Fruit fly (Drosophila melanogaster) whole organism, embryonic: ENCODE measurements around the gene Cdc50.

ENCODE experiments used
- Antp ChIP-seq: fragments of 200-800 bp; sonication (Bioruptor generic); optimal IDR thresholded peaks from 3 replicates; lab custom pipeline; 2016; ENCODE audit warnings: missing biosample characterization, missing genetic modification characterization
- CG10543 ChIP-seq: fragments of 200-800 bp; sonication (Bioruptor generic); optimal IDR thresholded peaks from 3 replicates; lab custom pipeline; 2017; ENCODE audit warnings: missing biosample characterization, mild to moderate bottlenecking, missing genetic modification characterization, moderate library complexity
- CG11560 ChIP-seq: fragments of 200-800 bp; sonication (Bioruptor generic); IDR thresholded peaks from 3 replicates; pipeline ENCODE4 v1.3.6; 2022; ENCODE audit warnings: missing biosample characterization, missing genetic modification characterization
- CG12155 ChIP-seq: fragments of 200-800 bp; sonication (Bioruptor generic); optimal IDR thresholded peaks from 3 replicates; lab custom pipeline; 2016; ENCODE audit warnings: missing biosample characterization, missing genetic modification characterization
- CG12769 ChIP-seq: fragments of 200-800 bp; sonication (Bioruptor generic); optimal IDR thresholded peaks from 2 replicates; lab custom pipeline; 2019; ENCODE audit warnings: missing biosample characterization, mild to moderate bottlenecking, missing genetic modification characterization, moderate library complexity
- CG14860 ChIP-seq: fragments of 200-800 bp; sonication (Bioruptor generic); IDR thresholded peaks from 3 replicates; pipeline ENCODE4 v1.3.6; 2022; ENCODE audit warnings: missing biosample characterization, missing genetic modification characterization; ENCODE audit not compliant: partially characterized antibody
- CG2116 ChIP-seq: fragments of 200-800 bp; sonication (Bioruptor generic); optimal IDR thresholded peaks from 3 replicates; lab custom pipeline; 2018; ENCODE audit warnings: missing biosample characterization, mild to moderate bottlenecking, missing genetic modification characterization
- CG30431 ChIP-seq: fragments of 200-800 bp; sonication (Bioruptor generic); optimal IDR thresholded peaks from 2 replicates; lab custom pipeline; 2017; ENCODE audit warnings: missing biosample characterization, missing genetic modification characterization
- CG31365 ChIP-seq: fragments of 200-800 bp; sonication (Bioruptor generic); optimal IDR thresholded peaks from 2 replicates; lab custom pipeline; 2018; ENCODE audit warnings: missing biosample characterization, mild to moderate bottlenecking, missing genetic modification characterization
- CG32767 ChIP-seq: fragments of 200-800 bp; sonication (Bioruptor generic); IDR thresholded peaks from 2 replicates; pipeline ENCODE4 v1.3.6; 2022; ENCODE audit warnings: missing biosample characterization, missing genetic modification characterization
- CG42726 ChIP-seq: fragments of 200-800 bp; sonication (Bioruptor generic); IDR thresholded peaks from 2 replicates; pipeline ENCODE4 v1.3.6; 2022; ENCODE audit warnings: missing biosample characterization, missing genetic modification characterization; ENCODE audit not compliant: partially characterized antibody
- CG4707 ChIP-seq: fragments of 200-800 bp; sonication (Bioruptor generic); optimal IDR thresholded peaks from 2 replicates; lab custom pipeline; 2018; ENCODE audit warnings: missing biosample characterization, mild to moderate bottlenecking, missing genetic modification characterization, moderate library complexity
- CG6854 ChIP-seq: fragments of 200-800 bp; sonication (Bioruptor generic); optimal IDR thresholded peaks from 3 replicates; lab custom pipeline; 2017; ENCODE audit warnings: missing biosample characterization, mild to moderate bottlenecking, missing genetic modification characterization
- CG7271 ChIP-seq: fragments of 200-800 bp; sonication (Bioruptor generic); optimal IDR thresholded peaks from 2 replicates; lab custom pipeline; 2018; ENCODE audit warnings: missing biosample characterization, mild to moderate bottlenecking, missing genetic modification characterization, moderate library complexity
- CG8290 ChIP-seq, 3 experiments: fragments of 200-800 bp; sonication (Bioruptor generic); optimal IDR thresholded peaks; 2 replicates each; lab custom pipeline; 2016 to 2019; ENCODE audit warnings: missing biosample characterization in 3 of 3, missing genetic modification characterization in 3 of 3, mild to moderate bottlenecking in 2 of 3, moderate library complexity in 1 of 3
- CG8924 ChIP-seq: fragments of 200-800 bp; optimal IDR thresholded peaks from 3 replicates; lab custom pipeline; 2019; ENCODE audit warnings: missing biosample characterization, mild to moderate bottlenecking, missing genetic modification characterization, moderate library complexity
- CrebB ChIP-seq: fragments of 200-800 bp; sonication (Bioruptor generic); optimal IDR thresholded peaks from 3 replicates; lab custom pipeline; 2018; ENCODE audit warnings: missing biosample characterization, mild to moderate bottlenecking, missing genetic modification characterization
- D19A ChIP-seq: fragments of 200-800 bp; optimal IDR thresholded peaks from 3 replicates; lab custom pipeline; 2019; ENCODE audit warnings: missing biosample characterization, mild to moderate bottlenecking, missing genetic modification characterization, moderate library complexity
- D19B ChIP-seq: fragments of 200-800 bp; sonication (Bioruptor generic); optimal IDR thresholded peaks from 2 replicates; lab custom pipeline; 2017; ENCODE audit warnings: missing biosample characterization, mild to moderate bottlenecking, missing genetic modification characterization
- Dip2 ChIP-seq: fragments of 200-800 bp; sonication (Bioruptor generic); IDR thresholded peaks from 2 replicates; pipeline ENCODE4 v1.3.6; 2022; ENCODE audit warnings: missing biosample characterization, missing genetic modification characterization
- Dll ChIP-seq: fragments of 200-800 bp; sonication (Bioruptor generic); IDR thresholded peaks from 4 replicates; pipeline ENCODE4 v1.3.6; 2022; ENCODE audit warnings: missing biosample characterization, missing genetic modification characterization; ENCODE audit not compliant: partially characterized antibody
- Doc3 ChIP-seq: fragments of 200-800 bp; sonication (Bioruptor generic); IDR thresholded peaks from 3 replicates; pipeline ENCODE4 v1.3.6; 2022; ENCODE audit warnings: missing biosample characterization, missing genetic modification characterization; ENCODE audit not compliant: partially characterized antibody
- Fer1 ChIP-seq: fragments of 200-800 bp; sonication (Bioruptor generic); optimal IDR thresholded peaks from 2 replicates; lab custom pipeline; 2017; ENCODE audit warnings: missing biosample characterization, mild to moderate bottlenecking, missing genetic modification characterization
- HLH4C ChIP-seq: fragments of 200-800 bp; sonication (Bioruptor generic); IDR thresholded peaks from 3 replicates; pipeline ENCODE4 v1.3.6; 2022; ENCODE audit warnings: missing biosample characterization, missing genetic modification characterization; ENCODE audit not compliant: partially characterized antibody
- MESR4 ChIP-seq: fragments of 200-800 bp; sonication (Bioruptor generic); optimal IDR thresholded peaks from 2 replicates; lab custom pipeline; 2018; ENCODE audit warnings: missing biosample characterization, mild to moderate bottlenecking, missing genetic modification characterization, moderate library complexity
- MTF-1 ChIP-seq: fragments of 200-800 bp; sonication (Bioruptor generic); optimal IDR thresholded peaks from 2 replicates; lab custom pipeline; 2018; ENCODE audit warnings: missing biosample characterization, mild to moderate bottlenecking, missing genetic modification characterization, borderline replicate concordance
- Med ChIP-seq: fragments of 200-800 bp; sonication (Bioruptor generic); peaks from one replicate; lab custom pipeline; 2016; ENCODE audit warnings: missing biosample characterization, missing genetic modification characterization, mild to moderate bottlenecking, inconsistent platforms, moderate library complexity
- Opbp ChIP-seq: fragments of 200-800 bp; sonication (Bioruptor generic); IDR thresholded peaks from 3 replicates; pipeline ENCODE4 v1.3.6; 2022; ENCODE audit warnings: missing biosample characterization, missing genetic modification characterization; ENCODE audit not compliant: partially characterized antibody
- amos ChIP-seq: fragments of 200-800 bp; sonication (Bioruptor generic); IDR thresholded peaks from 2 replicates; pipeline ENCODE4 v1.3.6; 2022; ENCODE audit warnings: missing biosample characterization, missing genetic modification characterization; ENCODE audit not compliant: partially characterized antibody
- ash1 ChIP-seq: fragments of 200-800 bp; sonication (Bioruptor generic); optimal IDR thresholded peaks from 2 replicates; lab custom pipeline; 2018; ENCODE audit warnings: missing biosample characterization, mild to moderate bottlenecking, missing genetic modification characterization
- bbx ChIP-seq: fragments of 200-800 bp; sonication (Bioruptor generic); IDR thresholded peaks from 2 replicates; pipeline ENCODE4 v1.3.6; 2022; ENCODE audit warnings: missing biosample characterization, missing genetic modification characterization; ENCODE audit not compliant: partially characterized antibody
- dan ChIP-seq: fragments of 200-800 bp; sonication (Bioruptor generic); IDR thresholded peaks from 2 replicates; pipeline ENCODE4 v1.3.6; 2022; ENCODE audit warnings: missing biosample characterization, missing genetic modification characterization
- dm ChIP-seq: fragments of 200-800 bp; sonication (Bioruptor generic); optimal IDR thresholded peaks from 3 replicates; lab custom pipeline; 2016; ENCODE audit warnings: missing biosample characterization, missing genetic modification characterization
- hb ChIP-seq: fragments of 200-800 bp; sonication (Bioruptor generic); IDR thresholded peaks from 3 replicates; pipeline ENCODE4 v1.3.6; 2022; ENCODE audit warnings: missing biosample characterization, missing genetic modification characterization; ENCODE audit not compliant: partially characterized antibody
- hkb ChIP-seq, 2 experiments: fragments of 200-800 bp in 1 of 2; fragments of >200 bp in 1 of 2; sonication (Bioruptor generic) in 1 of 2; IDR thresholded peaks in 1 of 2; optimal IDR thresholded peaks in 1 of 2; 2 replicates each; pipeline versions ENCODE4 v1.3.6 to Lab custom; 2017 to 2022; ENCODE audit warnings: missing biosample characterization in 1 of 2, missing genetic modification characterization in 1 of 2
- lab ChIP-seq: fragments of 200-800 bp; sonication (Bioruptor generic); optimal IDR thresholded peaks from 3 replicates; lab custom pipeline; 2017; ENCODE audit warnings: missing biosample characterization, missing genetic modification characterization, mild to moderate bottlenecking, moderate library complexity, missing genetic modification reagents
- lbe ChIP-seq: fragments of 200-800 bp; sonication (Bioruptor generic); optimal IDR thresholded peaks from 2 replicates; lab custom pipeline; 2016; ENCODE audit warnings: missing biosample characterization, mild to moderate bottlenecking, missing genetic modification characterization
- mirr ChIP-seq: fragments of 200-800 bp; sonication (Bioruptor generic); optimal IDR thresholded peaks from 3 replicates; lab custom pipeline; 2018; ENCODE audit warnings: missing biosample characterization, mild to moderate bottlenecking, missing genetic modification characterization
- nerfin-2 ChIP-seq: fragments of 200-800 bp; sonication (Bioruptor generic); IDR thresholded peaks from 2 replicates; pipeline ENCODE4 v1.3.6; 2022; ENCODE audit warnings: missing biosample characterization, missing genetic modification characterization; ENCODE audit not compliant: partially characterized antibody
- pzg ChIP-seq: fragments of 200-800 bp; sonication (Bioruptor generic); optimal IDR thresholded peaks from 3 replicates; lab custom pipeline; 2018; ENCODE audit warnings: missing biosample characterization, mild to moderate bottlenecking, missing genetic modification characterization, moderate library complexity
- sd ChIP-seq: fragments of 200-800 bp; sonication (Bioruptor generic); optimal IDR thresholded peaks from 3 replicates; lab custom pipeline; 2018; ENCODE audit warnings: missing biosample characterization, mild to moderate bottlenecking, missing genetic modification characterization, moderate library complexity
- vnd ChIP-seq: fragments of 200-800 bp; sonication (Bioruptor generic); IDR thresholded peaks from 3 replicates; pipeline ENCODE4 v1.3.6; 2022; ENCODE audit warnings: missing biosample characterization, missing genetic modification characterization; ENCODE audit not compliant: partially characterized antibody
- zen2 ChIP-seq: fragments of 200-800 bp; sonication (Bioruptor generic); IDR thresholded peaks from 3 replicates; pipeline ENCODE4 v1.3.6; 2022; ENCODE audit warnings: missing biosample characterization, missing genetic modification characterization; ENCODE audit not compliant: partially characterized antibody

Cdc50 gene

dm6 chrX:16422466-16423124, 18.5 kb downstream of the Cdc50 start, which contains the start of gene hang (continued):
- peak; percentile 75 for TF ChIP-seq CG10543 (GFP tag; lab: Kevin White, UChicago)
- TF ChIP-seq CG30431 (GFP tag; lab: Kevin White, UChicago): no peak
- TF ChIP-seq D19B (GFP tag; lab: Kevin White, UChicago): no peak

- TF ChIP-seq Med (GFP tag; lab: Kevin White, UChicago): peak; percentile 76
- TF ChIP-seq ash1 (GFP tag; lab: Kevin White, UChicago): no peak
- TF ChIP-seq CG4707 (GFP tag; lab: Kevin White, UChicago): no peak
- TF ChIP-seq CG11560: peak; percentile 98
- peak; percentile 29 for TF ChIP-seq Fer1 (GFP tag; lab: Kevin White, UChicago)
- peak; percentile 72 for TF ChIP-seq bbx (GFP tag; lab: Robert Waterston, UW)
- peak; percentile 56; the same call in 1 of the 2 replicates for TF ChIP-seq amos (GFP tag; lab: Robert Waterston, UW)
- no peak for TF ChIP-seq CrebB (tag; lab: Kevin White, UChicago)
- TF ChIP-seq CG6854 (GFP tag; lab: Kevin White, UChicago): no peak
- TF ChIP-seq CG42726: peak; percentile 30; the same call in 1 of the 2 replicates
- no peak for TF ChIP-seq CG31365 (tag; lab: Kevin White, UChicago)
- TF ChIP-seq Dll: peak; percentile 70
- peak; percentile 52; the same call in 1 of the 2 replicates for TF ChIP-seq CG32767 (GFP tag; lab: Robert Waterston, UW)
- TF ChIP-seq sd (tag; lab: Kevin White, UChicago): peak; percentile 3
- peak; percentile 8 for TF ChIP-seq CG8924 (tag; lab: Kevin White, UChicago)
- peak; percentile 74 for TF ChIP-seq HLH4C (GFP tag; lab: Robert Waterston, UW)
- TF ChIP-seq CG7271: no peak
- TF ChIP-seq mirr (GFP tag; lab: Kevin White, UChicago): peak; percentile 56
- TF ChIP-seq CG12769: peak; percentile 24
- TF ChIP-seq zen2 (GFP tag; lab: Robert Waterston, UW): peak; percentile 37; the same call in 1 of the 3 replicates
- no peak; the same call in 1 of the 2 replicates for TF ChIP-seq nerfin-2 (GFP tag; lab: Robert Waterston, UW)
- no peak for TF ChIP-seq dan (GFP tag; lab: Robert Waterston, UW)
- peak; percentile 17 for TF ChIP-seq lab (GFP tag; lab: Kevin White, UChicago)
- TF ChIP-seq CG8290 (GFP tag; optimal IDR thresholded peaks at IDR 0.05; lab: Kevin White, UChicago): no peak
- TF ChIP-seq CG8290 (tag; optimal IDR thresholded peaks at IDR 0.05; lab: Kevin White, UChicago): peak in 1 of 2 experiments; percentile 14
- peak; percentile 53 for TF ChIP-seq MESR4 (GFP tag; lab: Kevin White, UChicago)
- TF ChIP-seq dm (GFP tag; lab: Kevin White, UChicago): no peak
- no peak for TF ChIP-seq D19A (tag; lab: Kevin White, UChicago)
- peak; percentile 33; the same call in 2 of the 3 replicates for TF ChIP-seq vnd
- no peak for TF ChIP-seq MTF-1 (GFP tag; lab: Kevin White, UChicago)
- peak; percentile 50 for TF ChIP-seq CG14860 (GFP tag; lab: Robert Waterston, UW)
- peak; percentile 74; the same call in 2 of the 3 replicates for TF ChIP-seq Opbp (GFP tag; lab: Robert Waterston, UW)
- TF ChIP-seq CG2116 (GFP tag; lab: Kevin White, UChicago): no peak
- TF ChIP-seq hb (GFP tag; lab: Robert Waterston, UW): peak; percentile 42; the same call in 2 of the 3 replicates
- TF ChIP-seq CG12155: no peak
- peak; percentile 25 for TF ChIP-seq pzg (GFP tag; lab: Kevin White, UChicago)
- TF ChIP-seq lbe (GFP tag; lab: Kevin White, UChicago): peak; percentile 11
- TF ChIP-seq Antp (GFP tag; lab: Kevin White, UChicago): no peak
- no peak for TF ChIP-seq Dip2 (GFP tag; lab: Robert Waterston, UW)
- no peak for TF ChIP-seq hkb (optimal IDR thresholded peaks at IDR 0.05; lab: Kevin White, UChicago)
- 0 out of 2 replicates have a peak, but pooled peaks have one; percentile 13 for TF ChIP-seq hkb (GFP tag; IDR thresholded peaks at IDR 0.05; lab: Robert Waterston, UW)
- TF ChIP-seq Doc3: 0 out of 3 replicates have a peak, but pooled peaks have one; percentile 26
These were observed 19.1 kb downstream of the Cdc50 start, which contains the start of gene AnxB11 for dm6 chrX:16421899-16422412. TSS of gene AnxB11 (minus strand) at chrX:16422265.
